Worm (Caenorhabditis elegans) whole organism, L4 larva: ENCODE data around the gene M04B2.6.
A peak's percentile ranks its signal among the peaks of the same experiment; 100 is the strongest.

ENCODE experiments used
- F26F4.8 ChIP-seq: fragments of 200-800 bp; sonication (Bioruptor generic); conservative IDR thresholded peaks from 2 replicates; pipeline ENCODE4 v1.3.6; 2022; ENCODE audit warnings: missing genetic modification characterization, missing compliant biosample characterization
- F37D6.2 ChIP-seq: sonication (generic microtip); optimal IDR thresholded peaks from 2 replicates; lab custom pipeline; 2016; ENCODE audit warnings: mild to moderate bottlenecking, missing genetic modification characterization, missing compliant biosample characterization
- F49E8.2 ChIP-seq: sonication (generic microtip); optimal IDR thresholded peaks from 2 replicates; lab custom pipeline; 2016; ENCODE audit warnings: missing compliant biosample characterization, mild to moderate bottlenecking, missing genetic modification characterization, borderline replicate concordance
- R02D3.7 ChIP-seq: fragments of 150-350 bp; sonication (generic microtip); optimal IDR thresholded peaks from 3 replicates; lab custom pipeline; 2014; ENCODE audit warnings: missing biosample characterization, missing genetic modification characterization
- T20F7.1 ChIP-seq: fragments of 200-800 bp; sonication (Bioruptor generic); optimal IDR thresholded peaks from 2 replicates; lab custom pipeline; 2018; ENCODE audit warnings: mild to moderate bottlenecking, missing genetic modification characterization, missing compliant biosample characterization
- T26A8.4 ChIP-seq: fragments of 200-800 bp; sonication (Bioruptor generic); IDR thresholded peaks from 2 replicates; pipeline ENCODE4 v1.3.6; 2022; ENCODE audit warnings: missing genetic modification characterization, missing compliant biosample characterization
- Y75B8A.6 ChIP-seq: fragments of 200-800 bp; sonication (Bioruptor generic); IDR thresholded peaks from 2 replicates; pipeline ENCODE4 v1.3.6; 2022; ENCODE audit warnings: missing genetic modification reagents, missing genetic modification characterization, missing compliant biosample characterization
- ZK337.2 ChIP-seq: fragments of 200-800 bp; sonication (Bioruptor generic); IDR thresholded peaks from 2 replicates; pipeline ENCODE4 v1.3.6; 2022; ENCODE audit warnings: missing genetic modification reagents, missing genetic modification characterization, missing compliant biosample characterization
- ZK546.5 ChIP-seq, 2 experiments: sonication (generic microtip); optimal IDR thresholded peaks; 2 replicates each; lab custom pipeline; 2017; ENCODE audit warnings: missing biosample characterization in 2 of 2, missing genetic modification characterization in 2 of 2
- aha-1 ChIP-seq: fragments of 150-350 bp; peaks from one replicate; lab custom pipeline; 2014; ENCODE audit warnings: missing biosample characterization, missing genetic modification characterization
- ama-1 ChIP-seq: fragments of 150-350 bp; optimal IDR thresholded peaks from 2 replicates; lab custom pipeline; 2014; ENCODE audit warnings: inconsistent platforms, mixed read lengths
- arid-1 ChIP-seq: fragments of 200-800 bp; sonication (Bioruptor generic); conservative IDR thresholded peaks from 2 replicates; pipeline ENCODE4 v1.3.6; 2022; ENCODE audit warnings: missing genetic modification reagents, missing genetic modification characterization, missing compliant biosample characterization
- ceh-28 ChIP-seq: fragments of 150-350 bp; optimal IDR thresholded peaks from 2 replicates; lab custom pipeline; 2014; ENCODE audit warnings: missing biosample characterization, missing genetic modification reagents, missing genetic modification characterization
- ceh-32 ChIP-seq: sonication (generic microtip); optimal IDR thresholded peaks from 2 replicates; lab custom pipeline; 2016; ENCODE audit warnings: mild to moderate bottlenecking, missing genetic modification characterization, missing compliant biosample characterization; ENCODE audit not compliant: poor library complexity
- ces-1 ChIP-seq: fragments of 150-350 bp; sonication (generic microtip); optimal IDR thresholded peaks from 4 replicates; lab custom pipeline; 2014; ENCODE audit warnings: missing biosample characterization, missing genetic modification reagents, missing genetic modification characterization
- cey-2 ChIP-seq: sonication (generic microtip); optimal IDR thresholded peaks from 3 replicates; lab custom pipeline; 2017; ENCODE audit warnings: missing genetic modification characterization, mild to moderate bottlenecking, missing compliant biosample characterization, antibody characterized with exemption, borderline replicate concordance; ENCODE audit not compliant: insufficient read depth
- daf-12 ChIP-seq: fragments of 150-350 bp; optimal IDR thresholded peaks from 2 replicates; lab custom pipeline; 2014; ENCODE audit warnings: missing biosample characterization, missing genetic modification reagents, missing genetic modification characterization
- daf-19 ChIP-seq: fragments of 200-800 bp; sonication (Bioruptor generic); conservative IDR thresholded peaks from 2 replicates; pipeline ENCODE4 v1.3.6; 2022; ENCODE audit warnings: missing genetic modification characterization, missing compliant biosample characterization
- dmd-6 ChIP-seq: fragments of 200-800 bp; sonication (Bioruptor generic); IDR thresholded peaks from 2 replicates; pipeline ENCODE4 v1.3.6; 2022; ENCODE audit warnings: missing genetic modification reagents, missing genetic modification characterization, missing compliant biosample characterization
- dmd-9 ChIP-seq: fragments of 200-800 bp; sonication (Bioruptor generic); IDR thresholded peaks from 2 replicates; pipeline ENCODE4 v1.3.6; 2022; ENCODE audit warnings: missing genetic modification reagents, missing genetic modification characterization, missing compliant biosample characterization
- dpl-1 ChIP-seq: fragments of 150-350 bp; optimal IDR thresholded peaks from 2 replicates; lab custom pipeline; 2014; ENCODE audit warnings: missing biosample characterization, missing genetic modification reagents, missing genetic modification characterization
- dve-1 ChIP-seq: sonication (generic microtip); optimal IDR thresholded peaks from 2 replicates; lab custom pipeline; 2017; ENCODE audit warnings: antibody characterized with exemption, mild to moderate bottlenecking, missing genetic modification characterization, missing compliant biosample characterization; ENCODE audit not compliant: insufficient read depth
- fos-1 ChIP-seq: fragments of 150-350 bp; optimal IDR thresholded peaks from 2 replicates; lab custom pipeline; 2014; ENCODE audit warnings: missing biosample characterization, missing genetic modification characterization
- hlh-11 ChIP-seq: fragments of 200-800 bp; sonication (Bioruptor generic); optimal IDR thresholded peaks from 2 replicates; lab custom pipeline; 2018; ENCODE audit warnings: mild to moderate bottlenecking, missing genetic modification characterization, missing compliant biosample characterization
- lin-13 ChIP-seq: fragments of 150-350 bp; optimal IDR thresholded peaks from 2 replicates; lab custom pipeline; 2014; ENCODE audit warnings: missing biosample characterization, missing genetic modification reagents, missing genetic modification characterization
- lin-38 ChIP-seq: fragments of 200-800 bp; sonication (Bioruptor generic); IDR thresholded peaks from 2 replicates; pipeline ENCODE4 v1.3.6; 2022; ENCODE audit warnings: missing genetic modification reagents, missing genetic modification characterization, missing compliant biosample characterization
- lin-39 ChIP-seq: fragments of 150-350 bp; optimal IDR thresholded peaks from 2 replicates; lab custom pipeline; 2014; ENCODE audit warnings: missing biosample characterization, missing genetic modification reagents, missing genetic modification characterization
- lsy-2 ChIP-seq, 2 experiments: fragments of 150-350 bp in 1 of 2; sonication (generic microtip) in 1 of 2; optimal IDR thresholded peaks; 2 replicates each; lab custom pipeline; 2014 to 2017; ENCODE audit warnings: missing biosample characterization in 2 of 2, missing genetic modification characterization in 2 of 2
- mdl-1 ChIP-seq, 2 experiments: fragments of 150-350 bp in 1 of 2; sonication (generic microtip) in 1 of 2; optimal IDR thresholded peaks; 2 replicates each; lab custom pipeline; 2014 to 2017; ENCODE audit warnings: missing biosample characterization in 2 of 2, missing genetic modification characterization in 2 of 2
- mdt-29 ChIP-seq: fragments of 200-800 bp; sonication (Bioruptor generic); IDR thresholded peaks from 2 replicates; pipeline ENCODE4 v1.3.6; 2022; ENCODE audit warnings: missing genetic modification reagents, missing genetic modification characterization, missing compliant biosample characterization
- nhr-10 ChIP-seq: fragments of 150-350 bp; optimal IDR thresholded peaks from 2 replicates; lab custom pipeline; 2014; ENCODE audit warnings: missing biosample characterization, missing genetic modification characterization
- nhr-102 ChIP-seq: sonication (generic microtip); optimal IDR thresholded peaks from 2 replicates; lab custom pipeline; 2016; ENCODE audit warnings: mild to moderate bottlenecking, missing genetic modification characterization, moderate library complexity, missing compliant biosample characterization
- nhr-11 ChIP-seq: fragments of 150-350 bp; optimal IDR thresholded peaks from 2 replicates; lab custom pipeline; 2014; ENCODE audit warnings: missing biosample characterization, missing genetic modification characterization
- nhr-237 ChIP-seq: sonication (generic microtip); optimal IDR thresholded peaks from 2 replicates; lab custom pipeline; 2017; ENCODE audit warnings: missing biosample characterization, missing genetic modification characterization
- nhr-41 ChIP-seq: fragments of 200-800 bp; sonication (Bioruptor generic); IDR thresholded peaks from 2 replicates; pipeline ENCODE4 v1.3.6; 2022; ENCODE audit warnings: missing genetic modification reagents, missing genetic modification characterization, missing compliant biosample characterization
- nhr-48 ChIP-seq: sonication (generic microtip); optimal IDR thresholded peaks from 2 replicates; lab custom pipeline; 2016; ENCODE audit warnings: mild to moderate bottlenecking, missing genetic modification characterization, missing compliant biosample characterization
- nhr-76 ChIP-seq: fragments of 150-350 bp; optimal IDR thresholded peaks from 2 replicates; lab custom pipeline; 2014; ENCODE audit warnings: missing biosample characterization, missing genetic modification characterization
- nhr-77 ChIP-seq: fragments of 150-350 bp; optimal IDR thresholded peaks from 2 replicates; lab custom pipeline; 2014; ENCODE audit warnings: missing biosample characterization, missing genetic modification characterization
- pha-4 ChIP-seq, 2 experiments: fragments of 150-350 bp in 1 of 2; fragments of 200-800 bp in 1 of 2; sonication (Bioruptor generic) in 1 of 2; IDR thresholded peaks in 1 of 2; optimal IDR thresholded peaks in 1 of 2; 2 replicates each; pipeline versions ENCODE4 v1.3.6 to Lab custom; 2014 to 2022; ENCODE audit warnings: missing genetic modification characterization in 2 of 2, missing genetic modification reagents in 2 of 2, missing biosample characterization in 1 of 2, missing compliant biosample characterization in 1 of 2
- php-3 ChIP-seq: fragments of 200-800 bp; sonication (Bioruptor generic); IDR thresholded peaks from 2 replicates; pipeline ENCODE4 v1.3.6; 2022; ENCODE audit warnings: missing genetic modification reagents, missing genetic modification characterization, missing compliant biosample characterization
- pqm-1 ChIP-seq: sonication (generic microtip); optimal IDR thresholded peaks from 2 replicates; lab custom pipeline; 2017; ENCODE audit warnings: missing biosample characterization, missing genetic modification characterization
- rbr-2 ChIP-seq: sonication (generic microtip); optimal IDR thresholded peaks from 2 replicates; lab custom pipeline; 2016; ENCODE audit warnings: missing genotype, missing genetic modification characterization, missing compliant biosample characterization
- skn-1 ChIP-seq: fragments of 150-350 bp; optimal IDR thresholded peaks from 2 replicates; lab custom pipeline; 2014; ENCODE audit warnings: missing biosample characterization, missing genetic modification characterization
- spr-1 ChIP-seq: sonication (generic microtip); optimal IDR thresholded peaks from 2 replicates; lab custom pipeline; 2016; ENCODE audit warnings: mild to moderate bottlenecking, missing genetic modification characterization, missing compliant biosample characterization
- tra-1 ChIP-seq: fragments of 200-800 bp; sonication (Bioruptor generic); IDR thresholded peaks from 2 replicates; pipeline ENCODE4 v1.3.6; 2022; ENCODE audit warnings: missing genetic modification reagents, missing genetic modification characterization, missing compliant biosample characterization
- unc-130 ChIP-seq: sonication (generic microtip); optimal IDR thresholded peaks from 2 replicates; lab custom pipeline; 2016; ENCODE audit warnings: missing genetic modification reagents, missing genetic modification characterization, missing compliant biosample characterization
- unc-62 ChIP-seq, 3 experiments: fragments of 150-350 bp in 1 of 3; sonication (generic microtip); optimal IDR thresholded peaks in 2 of 3; peaks in 1 of 3; 1 replicate in 1 of 3; 2 replicates in 2 of 3; lab custom pipeline; 2014 to 2017; ENCODE audit warnings: missing biosample characterization in 3 of 3, missing genetic modification characterization in 3 of 3, missing genetic modification reagents in 3 of 3, missing genotype in 1 of 3
- zfp-3 ChIP-seq: fragments of 200-800 bp; sonication (Bioruptor generic); conservative IDR thresholded peaks from 2 replicates; pipeline ENCODE4 v1.3.6; 2022; ENCODE audit warnings: missing genetic modification reagents, missing genetic modification characterization, missing compliant biosample characterization
- ztf-11 ChIP-seq: fragments of 150-350 bp; optimal IDR thresholded peaks from 2 replicates; lab custom pipeline; 2014; ENCODE audit warnings: missing biosample characterization, missing genetic modification characterization

M04B2.6 gene

DNA sequence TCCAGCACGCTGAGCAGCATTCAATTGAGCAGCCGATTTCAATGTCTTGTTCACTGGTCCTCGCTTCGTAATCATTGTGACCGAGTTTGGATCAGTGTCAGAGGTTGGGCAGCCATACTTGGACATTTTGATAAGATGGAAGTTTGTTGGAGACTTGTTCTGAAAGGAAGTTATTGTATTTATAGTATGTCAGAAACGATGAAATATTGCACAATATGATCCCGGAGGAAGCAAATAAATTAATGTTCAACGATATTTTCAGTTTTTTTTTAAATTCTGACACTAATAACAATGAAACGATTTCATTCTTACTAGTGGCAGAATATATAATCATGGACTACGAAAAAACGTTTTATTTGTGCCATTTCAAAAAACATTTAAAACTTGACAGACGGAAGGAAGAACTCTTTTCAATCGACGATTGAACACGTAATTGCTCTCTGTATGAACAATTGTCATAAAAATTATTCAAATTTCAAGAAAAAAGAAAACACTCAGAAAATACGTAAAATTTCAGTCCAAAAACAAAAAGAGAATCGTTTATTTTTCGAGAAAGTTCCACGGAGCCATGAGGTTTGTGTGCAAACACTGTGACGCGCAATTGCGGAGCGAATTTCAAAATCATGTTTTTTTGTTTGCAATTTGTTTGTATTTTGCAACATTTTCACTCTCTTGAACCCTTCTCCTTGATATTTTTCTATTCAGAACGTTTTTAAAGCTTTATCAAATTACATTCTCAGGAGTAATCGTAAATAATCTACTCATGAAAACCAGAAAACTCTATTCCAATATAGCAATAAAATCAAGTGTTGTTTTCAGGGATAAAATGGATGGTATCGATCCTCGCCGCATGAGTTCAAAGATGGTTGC, 30.3 kb downstream of the M04B2.6 start, which contains the start of the genes mbf-1 and nse-4 (continued):
- peak; percentile 81 for TF ChIP-seq dpl-1 (GFP tag; lab: Kevin White, UChicago)
- TF ChIP-seq lin-13 (GFP tag; lab: Kevin White, UChicago): no peak
- TF ChIP-seq hlh-11 (tag; lab: Kevin White, UChicago): peak; percentile 42
- peak; percentile 80 for TF ChIP-seq aha-1 (tag; lab: Kevin White, UChicago)
- TF ChIP-seq spr-1 (tag; lab: Kevin White, UChicago): no peak
- TF ChIP-seq lin-39 (tag; lab: Kevin White, UChicago): no peak
- TF ChIP-seq php-3 (GFP tag; lab: Robert Waterston, UW): no peak
- TF ChIP-seq nhr-76 (tag; lab: Kevin White, UChicago): no peak
- TF ChIP-seq ztf-11 (tag; lab: Kevin White, UChicago): no peak
- TF ChIP-seq skn-1 (tag; lab: Kevin White, UChicago): no peak
- no peak for TF ChIP-seq ces-1
- peak; percentile 37; the same call in 1 of the 2 replicates for TF ChIP-seq dmd-6 (GFP tag; lab: Robert Waterston, UW)
- peak in 1 of 2 experiments; percentile 6 for TF ChIP-seq mdl-1 (tag; optimal IDR thresholded peaks at IDR 0.05; lab: Kevin White, UChicago)
- TF ChIP-seq rbr-2: peak; percentile 59
- no peak for TF ChIP-seq Y75B8A.6 (GFP tag; lab: Robert Waterston, UW)
- TF ChIP-seq unc-130 (GFP tag; lab: Kevin White, UChicago): no peak
- TF ChIP-seq nhr-77 (tag; lab: Kevin White, UChicago): peak; percentile 43
- no peak for TF ChIP-seq tra-1 (GFP tag; lab: Robert Waterston, UW)
- no peak for TF ChIP-seq F37D6.2 (tag; lab: Kevin White, UChicago)
- peak; percentile 70 for TF ChIP-seq dve-1 (tag; lab: Kevin White, UChicago)
- TF ChIP-seq lin-38 (GFP tag; lab: Robert Waterston, UW): peak; percentile 69
- no peak for TF ChIP-seq nhr-10 (tag; lab: Kevin White, UChicago)
- TF ChIP-seq dmd-9 (GFP tag; lab: Robert Waterston, UW): no peak
- TF ChIP-seq F49E8.2 (tag; lab: Kevin White, UChicago): no peak
- no peak for TF ChIP-seq zfp-3
- TF ChIP-seq R02D3.7 (tag; lab: Kevin White, UChicago): no peak
- no peak for TF ChIP-seq nhr-102 (tag; lab: Kevin White, UChicago)
- no peak for TF ChIP-seq nhr-41 (GFP tag; lab: Robert Waterston, UW)
- no peak for TF ChIP-seq T26A8.4 (GFP tag; lab: Robert Waterston, UW)
- peak in 1 of 2 experiments; percentile 78 for TF ChIP-seq lsy-2 (tag; optimal IDR thresholded peaks at IDR 0.05; lab: Kevin White, UChicago)
- TF ChIP-seq fos-1 (tag; lab: Kevin White, UChicago): no peak
- TF ChIP-seq nhr-48: no peak
- TF ChIP-seq cey-2: no peak
- TF ChIP-seq pqm-1 (tag; lab: Kevin White, UChicago): no peak
- TF ChIP-seq ceh-32 (tag; lab: Kevin White, UChicago): no peak
- 0 out of 2 replicates have a peak, but pooled peaks have one; percentile 12 for TF ChIP-seq pha-4 (GFP tag; IDR thresholded peaks at IDR 0.05; lab: Robert Waterston, UW)
- TF ChIP-seq pha-4 (tag; optimal IDR thresholded peaks at IDR 0.05; lab: Kevin White, UChicago): peak; percentile 84
- no peak for TF ChIP-seq daf-12 (tag; lab: Kevin White, UChicago)
- no peak for TF ChIP-seq ceh-28 (tag; lab: Kevin White, UChicago)
- TF ChIP-seq daf-19 (GFP tag; lab: Robert Waterston, UW): no peak
- no peak for TF ChIP-seq ZK337.2 (GFP tag; lab: Robert Waterston, UW)
- no peak for TF ChIP-seq F26F4.8 (GFP tag; lab: Robert Waterston, UW)
- TF ChIP-seq nhr-11: peak; percentile 0
- no peak for TF ChIP-seq arid-1
- no peak for TF ChIP-seq mdt-29 (GFP tag; lab: Robert Waterston, UW)
- TF ChIP-seq unc-62 (GFP tag; optimal IDR thresholded peaks at IDR 0.05 in 1 of 2; lab: Kevin White, UChicago): peak in 1 of 2 experiments; percentile 55
- TF ChIP-seq unc-62 (tag; optimal IDR thresholded peaks at IDR 0.05; lab: Kevin White, UChicago): no peak
- no peak for TF ChIP-seq ama-1 (lab: Kevin White, UChicago)
- peak; percentile 75 for TF ChIP-seq T20F7.1 (GFP tag; lab: Kevin White, UChicago)
- no peak for TF ChIP-seq nhr-237 (tag; lab: Kevin White, UChicago)
- no peak for TF ChIP-seq ZK546.5 (tag; optimal IDR thresholded peaks at IDR 0.05; lab: Kevin White, UChicago)
